Worm (Caenorhabditis elegans) whole organism, L1 larva: ENCODE data around the gene F26F4.12.

ENCODE experiments used
- aha-1 ChIP-seq: fragments of 150-350 bp; optimal IDR thresholded peaks from 2 replicates; lab custom pipeline; 2014; ENCODE audit warnings: missing biosample characterization, missing genetic modification characterization
- aly-2 ChIP-seq: fragments of 150-350 bp; optimal IDR thresholded peaks from 2 replicates; lab custom pipeline; 2014; ENCODE audit warnings: missing biosample characterization, missing genetic modification characterization
- ama-1 ChIP-seq: fragments of 150-350 bp; optimal IDR thresholded peaks from 2 replicates; lab custom pipeline; 2014
- ceh-82 ChIP-seq, 3 experiments: fragments of 150-350 bp in 1 of 3; sonication (generic microtip) in 2 of 3; optimal IDR thresholded peaks; 2 replicates each; lab custom pipeline; 2014 to 2017; ENCODE audit warnings: missing biosample characterization in 3 of 3, missing genetic modification characterization in 3 of 3
- ces-1 ChIP-seq: fragments of 150-350 bp; optimal IDR thresholded peaks from 2 replicates; lab custom pipeline; 2014; ENCODE audit warnings: missing biosample characterization, missing genetic modification reagents, missing genetic modification characterization
- elt-2 ChIP-seq: sonication (generic microtip); optimal IDR thresholded peaks from 2 replicates; lab custom pipeline; 2016; ENCODE audit warnings: missing genetic modification characterization, mild to moderate bottlenecking, inconsistent platforms, missing compliant biosample characterization, missing genetic modification reagents
- lsy-2 ChIP-seq, 2 experiments: fragments of 150-350 bp; optimal IDR thresholded peaks; 2 replicates each; lab custom pipeline; 2014; ENCODE audit warnings: missing biosample characterization in 2 of 2, missing genetic modification characterization in 2 of 2
- nhr-12 ChIP-seq: sonication (generic microtip); optimal IDR thresholded peaks from 2 replicates; lab custom pipeline; 2017; ENCODE audit warnings: missing biosample characterization, missing genetic modification characterization
- nhr-237 ChIP-seq: fragments of 150-350 bp; optimal IDR thresholded peaks from 2 replicates; lab custom pipeline; 2014; ENCODE audit warnings: missing biosample characterization, missing genetic modification characterization
- pag-3 ChIP-seq: sonication (generic microtip); optimal IDR thresholded peaks from 2 replicates; lab custom pipeline; 2017; ENCODE audit warnings: missing genetic modification characterization, mild to moderate bottlenecking, missing compliant biosample characterization, antibody characterized with exemption, borderline replicate concordance; ENCODE audit not compliant: insufficient read depth
- snpc-4 ChIP-seq: fragments of 150-350 bp; optimal IDR thresholded peaks from 2 replicates; lab custom pipeline; 2014; ENCODE audit warnings: missing biosample characterization, missing genetic modification characterization
- zag-1 ChIP-seq: fragments of 150-350 bp; optimal IDR thresholded peaks from 2 replicates; lab custom pipeline; 2014; ENCODE audit warnings: missing biosample characterization, missing genetic modification characterization

- no peak for TF ChIP-seq nhr-12
- peak in 2 of 3 experiments; percentile 19 to 47 for TF ChIP-seq ceh-82 (tag; optimal IDR thresholded peaks at IDR 0.05; lab: Kevin White, UChicago)
- TF ChIP-seq elt-2 (tag; lab: Kevin White, UChicago), result peak; percentile 44
- peak; percentile 63 to 69 for TF ChIP-seq lsy-2 (tag; optimal IDR thresholded peaks at IDR 0.05; lab: Kevin White, UChicago)
- no peak for TF ChIP-seq pag-3
- no peak for TF ChIP-seq ama-1 (lab: Kevin White, UChicago)
- no peak for TF ChIP-seq aha-1 (tag; lab: Kevin White, UChicago)
- TF ChIP-seq ces-1, result no peak
- no peak for TF ChIP-seq aly-2 (tag; lab: Kevin White, UChicago)
- TF ChIP-seq nhr-237 (tag; lab: Kevin White, UChicago), result no peak
- TF ChIP-seq zag-1 (tag; lab: Kevin White, UChicago), result no peak
- TF ChIP-seq snpc-4 (tag; lab: Kevin White, UChicago), result no peak
Measured at ce11 chrIII:4912317-4912716, 2.5 kb upstream of the F26F4.12 start, which contains the start of the genes F26F4.9 and cee-1.
